Fruit fly (Drosophila melanogaster): ENCODE measurements around the gene Zw.

Gene Zw

DNA sequence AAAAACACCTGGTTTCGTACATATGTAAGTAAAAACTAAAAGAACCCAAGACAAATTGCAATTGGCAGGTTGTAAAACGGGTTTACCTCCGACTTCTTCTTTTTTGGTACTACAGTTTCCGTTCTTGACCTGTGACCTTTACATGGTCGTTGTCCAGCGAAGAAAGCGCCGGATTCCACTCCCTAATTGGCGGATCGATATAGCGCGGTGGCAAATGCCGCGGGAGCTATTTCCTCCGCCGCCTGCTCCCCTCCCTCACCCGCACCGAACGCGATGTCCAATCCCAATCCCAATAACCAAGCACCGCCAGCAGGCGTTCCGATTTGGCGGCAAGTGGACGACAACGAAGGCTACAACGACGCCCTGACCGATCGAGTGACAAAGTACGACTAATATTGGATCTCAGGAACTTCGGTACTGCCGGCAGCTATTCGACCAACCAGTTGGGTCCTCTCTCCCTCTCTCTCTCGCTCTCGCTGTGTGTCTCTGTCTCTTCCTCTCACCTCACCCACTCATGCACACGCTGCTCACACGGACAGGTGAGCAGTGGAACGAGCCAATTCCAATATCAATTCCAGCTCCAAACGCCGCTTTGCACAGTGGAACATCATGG is 4.4 kb upstream of the Zw start:
- no peak for TF ChIP-seq noc (tag; optimal IDR thresholded peaks at IDR 0.05)

DNA sequence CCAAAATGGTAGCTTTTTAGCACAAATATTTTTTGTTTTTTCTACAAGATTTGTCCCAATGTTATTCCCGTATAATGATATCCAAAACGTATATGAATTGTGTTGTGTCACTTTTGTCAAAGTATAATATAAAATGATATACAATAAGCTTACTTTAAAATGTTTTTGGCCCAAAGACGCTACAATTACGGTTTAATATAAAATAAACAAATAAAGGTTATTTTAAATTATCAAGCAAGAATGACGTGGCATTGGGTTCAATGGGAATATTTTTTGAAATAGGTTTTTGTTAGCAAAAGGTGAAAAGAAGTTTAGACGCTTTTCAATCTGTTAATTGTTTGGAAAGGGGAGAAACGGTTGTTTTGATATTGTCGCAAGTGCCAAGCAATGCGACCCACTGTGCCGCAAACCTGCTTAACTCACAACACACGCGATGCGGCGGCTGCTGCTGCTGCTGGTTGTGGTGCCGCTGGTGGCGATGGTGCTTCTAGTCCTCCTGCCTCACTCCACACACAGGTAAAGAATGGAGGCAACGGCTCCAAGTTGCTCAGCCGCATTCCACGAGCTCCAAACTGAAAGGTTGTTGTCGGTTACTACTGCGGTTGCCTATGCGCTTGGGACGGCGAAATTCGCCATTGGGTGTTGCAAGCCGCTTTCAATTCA is 3.7 kb upstream of the Zw start:
- TF ChIP-seq noc (tag; optimal IDR thresholded peaks at IDR 0.05): no peak

DNA sequence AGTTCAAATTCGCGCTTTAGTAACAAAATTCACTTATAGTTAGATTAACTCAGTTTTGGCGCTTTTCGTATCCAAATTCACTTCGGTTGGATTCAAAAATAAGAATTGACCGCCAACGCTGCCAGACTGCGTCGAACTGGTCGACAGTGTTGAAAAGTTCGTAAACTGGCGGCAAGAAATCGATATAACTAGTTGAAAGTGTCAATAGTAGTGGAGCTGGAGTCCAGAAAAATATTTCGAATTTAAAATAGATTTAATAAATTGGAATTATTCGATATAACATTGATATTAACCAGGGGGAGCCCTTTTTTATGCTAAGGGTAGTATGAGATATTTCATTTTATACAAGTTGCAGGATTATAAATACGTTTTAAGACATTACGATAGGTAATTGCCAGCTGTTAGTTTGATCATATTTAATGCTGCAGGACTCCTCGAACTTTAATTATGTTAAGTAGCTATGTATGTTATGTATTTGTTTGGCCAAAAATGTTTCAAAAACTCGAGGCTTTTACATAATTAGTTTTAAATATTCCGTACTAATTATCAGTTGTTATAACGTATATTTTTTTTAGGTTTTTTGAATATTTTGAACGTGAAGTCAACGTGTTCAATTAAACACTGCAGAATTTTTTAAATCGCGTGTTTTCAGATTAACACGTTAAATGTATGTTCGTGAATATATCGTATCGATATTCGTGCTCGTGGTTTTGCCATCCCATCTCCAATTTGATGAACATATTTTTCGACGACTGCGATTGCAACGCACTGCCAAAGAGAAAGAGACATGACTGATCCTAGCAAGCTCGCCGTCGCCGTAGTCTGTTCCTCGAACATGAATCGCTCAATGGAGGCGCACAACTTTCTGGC is 3.0 kb upstream of the Zw start, which contains the start of the genes CG14223 and Ssu72:
Gene CG14223, minus strand, starts transcription at position 113 of the 870 bp plus-strand sequence.
Gene Ssu72, plus strand, starts transcription at position 703 of the 870 bp plus-strand sequence.
- TF ChIP-seq noc (tag; optimal IDR thresholded peaks at IDR 0.05): no peak

DNA sequence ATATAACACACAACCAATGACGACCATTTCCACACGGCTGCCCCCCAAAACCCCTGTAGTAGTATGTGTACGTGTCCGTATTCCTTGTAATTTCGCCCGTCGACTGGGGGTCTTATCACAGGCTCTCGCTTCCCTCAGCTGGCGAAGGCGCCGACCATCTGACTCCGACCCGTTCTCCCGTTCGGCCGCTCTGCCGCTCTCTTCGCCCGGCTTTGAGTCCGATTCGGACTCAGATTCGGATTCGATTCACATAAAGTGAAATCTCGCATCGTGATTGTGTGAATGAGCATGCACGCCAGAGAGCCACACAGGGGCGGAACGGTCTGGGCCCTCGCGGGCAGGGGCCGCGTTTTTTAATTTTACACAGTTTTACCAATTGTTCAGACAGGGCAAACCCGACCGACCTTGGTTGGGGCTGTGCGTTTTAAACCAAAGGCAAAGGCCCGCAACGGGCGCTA is 1.3 kb upstream of the Zw start:
- peak; percentile 30 for TF ChIP-seq noc (tag; optimal IDR thresholded peaks at IDR 0.05)

DNA sequence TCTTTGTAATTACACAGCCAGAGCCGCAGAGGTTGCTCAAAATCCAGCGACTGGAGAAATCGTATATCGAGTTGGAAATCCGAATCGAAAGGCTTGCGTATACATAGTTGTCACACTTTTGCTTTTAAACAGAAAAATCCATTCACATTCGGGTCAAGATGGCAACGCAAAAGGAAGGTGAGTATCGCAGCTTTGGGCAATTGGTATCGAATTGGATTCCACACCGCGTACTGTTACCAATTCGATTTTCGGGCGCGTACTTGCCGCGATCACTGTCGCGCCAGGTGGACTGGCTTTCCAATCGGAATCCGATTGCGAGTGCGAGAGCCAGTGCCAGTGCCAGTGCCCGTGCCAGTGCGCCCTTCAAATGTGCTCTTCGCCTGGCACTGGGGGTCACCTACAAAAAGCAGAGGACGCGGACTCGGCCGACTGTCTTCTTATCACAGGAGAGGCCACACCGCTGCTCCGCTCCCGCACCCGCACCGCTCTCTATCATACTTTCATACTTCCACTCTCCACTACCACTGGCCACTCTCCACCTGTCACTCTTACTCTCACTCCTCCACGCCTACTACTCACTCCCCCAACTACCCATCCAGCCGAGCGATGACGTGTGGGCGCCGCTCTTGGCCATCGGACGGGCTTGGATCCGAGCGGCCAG is 522 bp downstream of the Zw start:
- TF ChIP-seq noc (tag; optimal IDR thresholded peaks at IDR 0.05): no peak

DNA sequence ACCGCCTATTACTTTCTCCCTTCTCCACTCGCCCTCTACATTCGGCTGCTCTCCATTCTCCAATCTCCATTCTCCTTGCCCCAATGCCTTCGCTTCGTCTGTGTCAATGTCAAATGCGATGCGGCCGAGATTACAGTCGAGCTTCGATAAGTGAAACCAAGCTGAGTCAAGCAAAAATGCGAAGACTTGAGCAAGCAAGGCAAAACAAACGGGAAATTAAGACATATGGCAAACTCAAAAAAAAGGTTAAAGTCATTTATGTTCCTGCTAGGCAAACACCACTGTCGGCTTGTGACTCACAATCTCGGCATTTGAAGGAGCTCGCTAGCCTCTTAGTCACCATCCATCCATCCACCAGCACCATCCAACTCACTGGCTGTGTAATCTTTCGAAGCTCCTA is 1.4 kb downstream of the Zw start:
- TF ChIP-seq noc (tag; optimal IDR thresholded peaks at IDR 0.05): peak; percentile 99

DNA sequence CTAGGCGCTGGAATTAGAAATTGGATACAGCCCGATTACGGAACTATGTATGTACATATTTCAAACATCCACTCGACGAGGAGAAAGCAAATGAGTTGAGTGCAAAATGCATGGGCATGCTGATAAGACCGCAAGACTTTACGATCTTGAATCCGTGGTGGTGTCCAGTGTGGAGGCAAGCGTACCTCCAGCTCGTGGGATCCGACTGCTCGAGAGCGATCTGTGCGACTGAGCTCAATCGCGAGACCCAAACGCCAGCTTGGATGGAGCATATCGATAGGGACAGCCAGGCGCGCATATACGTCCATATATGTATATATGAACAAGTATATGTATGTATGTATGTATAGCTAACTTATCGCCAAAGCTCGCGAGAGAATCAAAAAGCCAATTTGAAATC is 8.6 kb downstream of the Zw start, which contains the start of gene et:
Gene et, minus strand, starts transcription at position 230 of the 400 bp plus-strand sequence.
- no peak for TF ChIP-seq noc (tag; optimal IDR thresholded peaks at IDR 0.05)

DNA sequence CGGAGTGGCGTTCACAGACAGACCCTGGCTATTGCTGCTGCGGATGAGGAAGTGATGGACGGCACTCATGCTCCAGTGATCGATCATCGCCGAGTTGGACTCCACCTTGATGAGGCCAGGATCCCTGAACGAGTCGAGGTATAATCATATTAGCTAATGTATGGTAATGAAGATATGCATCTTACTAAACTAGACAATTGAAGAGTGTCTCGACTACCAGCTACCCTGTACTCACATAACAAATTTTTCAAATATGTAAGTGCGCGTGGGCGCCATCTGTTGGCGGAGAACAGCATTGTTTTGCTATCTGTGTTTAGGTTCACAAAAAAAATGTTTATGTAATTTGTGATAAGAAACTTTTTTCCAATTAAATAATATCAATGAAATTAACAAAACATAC is 12.2 kb downstream of the Zw start:
- no peak for TF ChIP-seq noc (tag; optimal IDR thresholded peaks at IDR 0.05)

DNA sequence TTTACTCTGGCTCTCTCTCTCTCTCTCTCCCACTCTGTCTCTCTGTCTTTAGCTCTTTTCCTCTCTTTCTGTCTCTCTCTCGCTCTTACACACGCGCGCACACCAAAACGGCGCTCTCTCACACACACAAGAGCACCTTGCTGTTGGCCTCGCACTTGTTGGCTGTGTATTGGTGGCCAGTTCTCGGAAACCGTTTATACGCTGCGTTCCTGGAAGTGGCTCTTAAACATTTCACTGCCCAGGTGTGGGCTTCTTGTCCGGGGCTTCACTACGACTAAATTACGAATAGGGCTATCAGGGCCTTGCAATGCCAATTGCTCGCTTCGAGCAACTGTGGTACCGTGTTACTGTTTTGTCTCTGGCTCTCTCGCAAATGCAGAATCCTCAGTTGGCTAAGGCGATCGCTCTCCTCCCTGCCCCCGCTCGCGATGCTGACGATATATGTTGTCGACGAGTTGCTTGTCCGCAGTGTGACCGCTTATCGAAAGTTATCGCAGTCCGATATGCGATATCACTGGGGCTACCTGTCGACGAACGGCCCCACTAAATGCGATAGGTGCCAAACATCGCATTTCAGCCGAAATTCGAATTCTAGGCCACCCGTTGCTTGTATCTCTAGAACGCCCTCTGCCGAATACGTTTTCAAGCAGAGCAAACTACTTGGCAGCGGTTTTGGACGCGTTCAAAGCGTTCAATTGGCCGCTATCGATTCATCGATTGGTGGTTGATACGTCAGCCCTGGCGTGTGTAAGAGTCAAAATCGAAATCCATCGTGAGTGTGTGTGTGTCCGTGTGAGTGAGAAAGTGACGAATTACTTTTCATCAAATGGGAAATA is 16.2 kb downstream of the Zw start, which contains the start of the genes dome and Ubqn:
Gene dome, minus strand, starts transcription at position 479 of the 836 bp plus-strand sequence.
Gene Ubqn, plus strand, starts transcription at position 769 of the 836 bp plus-strand sequence.
- peak; percentile 42 for TF ChIP-seq noc (tag; optimal IDR thresholded peaks at IDR 0.05)

DNA sequence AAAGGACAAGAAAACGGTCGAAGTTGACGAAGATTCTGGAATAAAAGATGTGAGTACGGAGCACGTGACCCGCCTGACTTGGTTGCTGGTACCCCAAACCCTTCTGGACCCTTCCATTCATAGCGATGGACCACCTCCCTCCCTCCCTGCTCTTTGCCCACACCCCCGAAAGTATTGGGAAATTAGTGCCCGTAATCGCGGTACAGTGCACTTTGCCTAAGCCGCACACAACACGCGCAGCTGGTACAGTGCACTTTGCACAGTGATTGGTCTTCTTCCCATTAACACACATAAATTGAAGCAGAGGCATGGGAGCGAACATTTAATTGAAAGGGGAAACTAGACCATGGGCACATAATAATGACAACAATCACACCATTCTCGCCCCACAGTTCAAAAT is 17.0 kb downstream of the Zw start:
- no peak for TF ChIP-seq noc (tag; optimal IDR thresholded peaks at IDR 0.05)

DNA sequence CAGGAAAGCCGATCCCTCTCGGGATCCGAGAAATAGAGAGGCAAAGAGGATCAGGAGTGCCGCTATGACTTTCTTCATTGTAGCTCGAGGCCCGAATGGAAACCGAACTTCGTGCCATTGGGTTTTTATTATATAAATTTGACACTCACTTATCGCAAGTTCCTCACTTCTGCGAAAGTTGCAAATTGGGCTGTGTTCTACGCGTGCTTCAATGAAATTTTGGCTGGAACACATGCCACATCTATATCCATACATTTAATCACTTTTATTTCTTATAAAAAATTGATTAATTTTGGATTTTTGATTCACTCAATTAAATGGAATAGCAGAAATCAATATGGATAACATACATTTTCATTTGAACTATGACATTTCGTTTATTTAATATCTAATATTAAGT is 21.8 kb downstream of the Zw start, which contains the start of gene CG14227:
Gene CG14227, minus strand, starts transcription at position 101 of the 400 bp plus-strand sequence.
- TF ChIP-seq noc (tag; optimal IDR thresholded peaks at IDR 0.05): no peak

DNA sequence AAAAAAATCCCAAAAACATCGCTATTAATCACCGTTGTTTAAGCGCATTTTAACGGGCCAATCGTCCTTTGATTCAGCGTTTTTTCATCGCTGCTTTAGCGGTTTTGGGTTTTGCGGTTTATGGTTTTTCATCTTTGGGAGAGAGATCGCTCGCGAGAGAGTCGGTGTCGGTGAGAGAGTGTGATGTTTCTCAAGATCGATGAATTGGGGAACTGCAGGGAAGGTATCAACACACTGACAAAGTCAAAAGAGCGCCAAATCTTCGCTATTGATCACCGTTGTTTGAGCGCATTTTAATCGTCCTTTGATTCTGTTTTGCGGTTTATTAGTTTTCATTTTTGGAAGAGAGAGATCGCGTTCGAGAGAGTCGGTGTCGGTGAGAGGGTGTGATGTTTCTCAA is 23.0 kb downstream of the Zw start:
- TF ChIP-seq noc (tag; optimal IDR thresholded peaks at IDR 0.05): no peak

DNA sequence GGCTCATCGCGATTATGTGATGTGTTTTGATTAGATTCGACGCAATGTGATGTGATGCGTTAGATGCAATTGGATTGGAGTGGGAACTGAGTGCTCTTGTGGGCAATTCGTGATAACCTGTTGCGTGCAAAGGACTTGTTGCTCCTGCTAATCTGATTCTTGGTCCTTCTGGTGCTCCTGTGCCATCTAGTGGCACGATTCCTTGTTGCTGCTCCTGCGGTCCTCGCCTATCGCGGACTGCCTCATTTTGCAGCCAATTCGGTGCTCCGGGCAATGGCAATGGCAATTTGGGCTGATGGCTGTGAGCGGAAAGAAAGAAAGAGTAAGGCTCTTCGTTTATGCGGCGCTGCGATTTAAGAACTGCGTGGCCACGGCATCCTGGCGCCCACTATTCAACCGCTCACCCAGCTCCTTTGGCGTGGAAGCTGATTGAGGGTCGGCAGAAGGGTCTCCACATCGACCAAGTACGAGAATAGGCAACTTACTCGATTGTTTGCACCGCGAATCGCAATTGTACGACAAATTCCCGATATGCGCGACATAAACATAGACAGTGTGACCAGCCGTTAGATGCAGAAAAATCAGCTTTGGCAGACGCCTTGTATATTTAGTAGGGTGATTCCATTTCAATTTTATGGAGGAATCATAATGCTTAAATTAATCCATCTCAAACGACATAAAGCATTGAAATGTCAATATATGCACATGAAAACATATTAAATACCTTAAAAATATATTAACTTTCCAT is 26.1 kb downstream of the Zw start, which contains the start of gene Mer:
Gene Mer, minus strand, starts transcription at position 550 of the 748 bp plus-strand sequence.
- TF ChIP-seq noc (tag; optimal IDR thresholded peaks at IDR 0.05): peak; percentile 77
